Fruit fly (Drosophila melanogaster) whole organism, embryonic: ENCODE measurements around the gene IKKepsilon.

Experiments used
- Antp ChIP-seq: fragments of 200-800 bp; sonication (Bioruptor generic); optimal IDR thresholded peaks from 3 replicates; lab custom pipeline; 2016; ENCODE audit warnings: missing biosample characterization, missing genetic modification characterization
- C15 ChIP-seq: fragments of 200-800 bp; sonication (Bioruptor generic); IDR thresholded peaks from 3 replicates; pipeline ENCODE4 v1.3.6; 2022; ENCODE audit warnings: missing biosample characterization, missing genetic modification characterization
- CG10431 ChIP-seq: fragments of 200-800 bp; sonication (Bioruptor generic); optimal IDR thresholded peaks from 3 replicates; lab custom pipeline; 2018; ENCODE audit warnings: missing biosample characterization, mild to moderate bottlenecking, missing genetic modification characterization
- CG12236 ChIP-seq: fragments of 200-800 bp; sonication (Bioruptor generic); optimal IDR thresholded peaks from 2 replicates; lab custom pipeline; 2016; ENCODE audit warnings: missing biosample characterization, missing genetic modification characterization
- CG12769 ChIP-seq: fragments of 200-800 bp; sonication (Bioruptor generic); optimal IDR thresholded peaks from 2 replicates; lab custom pipeline; 2019; ENCODE audit warnings: missing biosample characterization, mild to moderate bottlenecking, missing genetic modification characterization, moderate library complexity
- CG15269 ChIP-seq: fragments of 200-800 bp; sonication (Bioruptor generic); optimal IDR thresholded peaks from 2 replicates; lab custom pipeline; 2018; ENCODE audit warnings: missing biosample characterization, mild to moderate bottlenecking, missing genetic modification characterization, moderate library complexity
- CG18599 ChIP-seq: fragments of 200-800 bp; sonication (Bioruptor generic); optimal IDR thresholded peaks from 3 replicates; lab custom pipeline; 2017; ENCODE audit warnings: missing biosample characterization, missing genetic modification characterization, mild to moderate bottlenecking, moderate library complexity, missing genetic modification reagents
- CG3281 ChIP-seq: fragments of 200-800 bp; sonication (Bioruptor generic); optimal IDR thresholded peaks from 3 replicates; lab custom pipeline; 2017; ENCODE audit warnings: missing biosample characterization, mild to moderate bottlenecking, missing genetic modification characterization
- CG4424 ChIP-seq: fragments of 200-800 bp; sonication (Bioruptor generic); optimal IDR thresholded peaks from 3 replicates; lab custom pipeline; 2016; ENCODE audit warnings: missing biosample characterization, missing genetic modification characterization
- CG4730 ChIP-seq: fragments of 200-800 bp; sonication (Bioruptor generic); IDR thresholded peaks from 2 replicates; pipeline ENCODE4 v1.3.6; 2022; ENCODE audit warnings: missing biosample characterization, missing genetic modification characterization
- CG7963 ChIP-seq: fragments of 200-800 bp; sonication (Bioruptor generic); IDR thresholded peaks from 3 replicates; pipeline ENCODE4 v1.3.6; 2022; ENCODE audit warnings: missing biosample characterization, missing genetic modification characterization; ENCODE audit not compliant: partially characterized antibody
- CG8359 ChIP-seq: fragments of 200-800 bp; sonication (Bioruptor generic); optimal IDR thresholded peaks from 2 replicates; lab custom pipeline; 2017; ENCODE audit warnings: missing biosample characterization, mild to moderate bottlenecking, missing genetic modification characterization, borderline replicate concordance
- CG8924 ChIP-seq: fragments of 200-800 bp; optimal IDR thresholded peaks from 3 replicates; lab custom pipeline; 2019; ENCODE audit warnings: missing biosample characterization, mild to moderate bottlenecking, missing genetic modification characterization, moderate library complexity
- CG9437 ChIP-seq: fragments of 200-800 bp; sonication (Bioruptor generic); optimal IDR thresholded peaks from 2 replicates; lab custom pipeline; 2018; ENCODE audit warnings: missing biosample characterization, mild to moderate bottlenecking, missing genetic modification characterization
- CG9817 ChIP-seq: fragments of 200-800 bp; sonication (Bioruptor generic); optimal IDR thresholded peaks from 2 replicates; lab custom pipeline; 2018; ENCODE audit warnings: missing biosample characterization, mild to moderate bottlenecking, missing genetic modification characterization, moderate library complexity
- CHES-1-like ChIP-seq: fragments of 200-800 bp; sonication (Bioruptor generic); optimal IDR thresholded peaks from 2 replicates; lab custom pipeline; 2016; ENCODE audit warnings: missing biosample characterization, missing genetic modification characterization
- Chrac-16 ChIP-seq: fragments of 200-800 bp; sonication (Bioruptor generic); optimal IDR thresholded peaks from 3 replicates; lab custom pipeline; 2016; ENCODE audit warnings: missing biosample characterization, missing genetic modification characterization
- CoRest ChIP-seq: fragments of 200-800 bp; sonication (Bioruptor generic); optimal IDR thresholded peaks from 3 replicates; lab custom pipeline; 2018; ENCODE audit warnings: missing biosample characterization, mild to moderate bottlenecking, missing genetic modification characterization, moderate library complexity
- CrebB ChIP-seq: fragments of 200-800 bp; sonication (Bioruptor generic); optimal IDR thresholded peaks from 3 replicates; lab custom pipeline; 2018; ENCODE audit warnings: missing biosample characterization, mild to moderate bottlenecking, missing genetic modification characterization
- Dp ChIP-seq: fragments of 200-800 bp; sonication (Bioruptor generic); optimal IDR thresholded peaks from 2 replicates; lab custom pipeline; 2018; ENCODE audit warnings: missing biosample characterization, mild to moderate bottlenecking, missing genetic modification characterization, moderate library complexity
- ERR ChIP-seq: fragments of 200-800 bp; sonication (Bioruptor generic); optimal IDR thresholded peaks from 2 replicates; lab custom pipeline; 2016; ENCODE audit warnings: missing biosample characterization, missing genetic modification characterization
- Fer2 ChIP-seq: fragments of 200-800 bp; sonication (Bioruptor generic); optimal IDR thresholded peaks from 2 replicates; lab custom pipeline; 2018; ENCODE audit warnings: missing biosample characterization, mild to moderate bottlenecking, missing genetic modification characterization, moderate library complexity
- Gsc ChIP-seq: fragments of 200-800 bp; sonication (Bioruptor generic); IDR thresholded peaks from 2 replicates; pipeline ENCODE4 v1.3.6; 2022; ENCODE audit warnings: missing biosample characterization, missing genetic modification characterization
- H2.0 ChIP-seq: fragments of 200-800 bp; sonication (Bioruptor generic); IDR thresholded peaks from 2 replicates; pipeline ENCODE4 v1.3.6; 2022; ENCODE audit warnings: missing biosample characterization, missing genetic modification characterization
- Oaz ChIP-seq: fragments of 200-800 bp; sonication (Bioruptor generic); IDR thresholded peaks from 2 replicates; pipeline ENCODE4 v1.3.6; 2022; ENCODE audit warnings: missing biosample characterization, missing genetic modification characterization
- Opbp ChIP-seq: fragments of 200-800 bp; sonication (Bioruptor generic); IDR thresholded peaks from 3 replicates; pipeline ENCODE4 v1.3.6; 2022; ENCODE audit warnings: missing biosample characterization, missing genetic modification characterization; ENCODE audit not compliant: partially characterized antibody
- Ptx1 ChIP-seq: fragments of 200-800 bp; sonication (Bioruptor generic); IDR thresholded peaks from 2 replicates; pipeline ENCODE4 v1.3.6; 2022; ENCODE audit warnings: missing biosample characterization, missing genetic modification characterization
- Sry-δ ChIP-seq: fragments of 200-800 bp; sonication (Bioruptor generic); optimal IDR thresholded peaks from 2 replicates; lab custom pipeline; 2016; ENCODE audit warnings: missing biosample characterization, missing genetic modification characterization
- abd-A ChIP-seq: fragments of 200-800 bp; sonication (Bioruptor generic); optimal IDR thresholded peaks from 3 replicates; lab custom pipeline; 2019; ENCODE audit warnings: missing biosample characterization, mild to moderate bottlenecking, missing genetic modification characterization, moderate library complexity
- amos ChIP-seq: fragments of 200-800 bp; sonication (Bioruptor generic); IDR thresholded peaks from 2 replicates; pipeline ENCODE4 v1.3.6; 2022; ENCODE audit warnings: missing biosample characterization, missing genetic modification characterization; ENCODE audit not compliant: partially characterized antibody
- ara ChIP-seq: fragments of 200-800 bp; sonication (Bioruptor generic); IDR thresholded peaks from 2 replicates; pipeline ENCODE4 v1.3.6; 2022; ENCODE audit warnings: missing biosample characterization, missing genetic modification characterization
- bbx ChIP-seq: fragments of 200-800 bp; sonication (Bioruptor generic); IDR thresholded peaks from 2 replicates; pipeline ENCODE4 v1.3.6; 2022; ENCODE audit warnings: missing biosample characterization, missing genetic modification characterization; ENCODE audit not compliant: partially characterized antibody
- disco-r ChIP-seq: fragments of 200-800 bp; sonication (Bioruptor generic); optimal IDR thresholded peaks from 2 replicates; lab custom pipeline; 2016; ENCODE audit warnings: missing biosample characterization, missing genetic modification characterization
- dpn ChIP-seq, 2 experiments: fragments of 200-800 bp; sonication (Bioruptor generic); optimal IDR thresholded peaks; 3 replicates each; lab custom pipeline; 2016; ENCODE audit warnings: missing biosample characterization in 2 of 2, missing genetic modification characterization in 2 of 2
- emc ChIP-seq: fragments of 200-800 bp; sonication (Bioruptor generic); optimal IDR thresholded peaks from 2 replicates; lab custom pipeline; 2016; ENCODE audit warnings: missing biosample characterization, missing genetic modification characterization
- eve ChIP-seq, 2 experiments: fragments of >200 bp; optimal IDR thresholded peaks; 2 replicates each; lab custom pipeline; 2017; ENCODE audit warnings: missing biosample characterization in 2 of 2, missing genetic modification characterization in 2 of 2
- ewg ChIP-seq: fragments of 200-800 bp; sonication (Bioruptor generic); optimal IDR thresholded peaks from 3 replicates; lab custom pipeline; 2017; ENCODE audit warnings: mild to moderate bottlenecking, missing biosample characterization, missing genetic modification reagents, missing genetic modification characterization
- ftz-f1 ChIP-seq: fragments of 200-800 bp; sonication (Bioruptor generic); optimal IDR thresholded peaks from 2 replicates; lab custom pipeline; 2016; ENCODE audit warnings: missing biosample characterization, missing genetic modification characterization
- gce ChIP-seq: fragments of 200-800 bp; sonication (Bioruptor generic); IDR thresholded peaks from 3 replicates; pipeline ENCODE4 v1.3.6; 2022; ENCODE audit warnings: missing biosample characterization, missing genetic modification characterization
- hth ChIP-seq: fragments of >200 bp; optimal IDR thresholded peaks from 2 replicates; lab custom pipeline; 2017; ENCODE audit warnings: inconsistent platforms
- luna ChIP-seq: fragments of 200-800 bp; sonication (Bioruptor generic); optimal IDR thresholded peaks from 2 replicates; lab custom pipeline; 2016; ENCODE audit warnings: missing biosample characterization, missing genetic modification characterization
- maf-S ChIP-seq: fragments of 200-800 bp; sonication (Bioruptor generic); optimal IDR thresholded peaks from 2 replicates; lab custom pipeline; 2016; ENCODE audit warnings: missing biosample characterization, missing genetic modification characterization
- nom ChIP-seq: fragments of 200-800 bp; sonication (Bioruptor generic); optimal IDR thresholded peaks from 2 replicates; lab custom pipeline; 2017; ENCODE audit warnings: missing biosample characterization, missing genetic modification characterization, mild to moderate bottlenecking, moderate library complexity, missing genetic modification reagents
- oc ChIP-seq: fragments of 200-800 bp; sonication (Bioruptor generic); optimal IDR thresholded peaks from 2 replicates; lab custom pipeline; 2018; ENCODE audit warnings: missing biosample characterization, mild to moderate bottlenecking, missing genetic modification characterization, moderate library complexity
- ro ChIP-seq: fragments of 200-800 bp; sonication (Bioruptor generic); IDR thresholded peaks from 2 replicates; pipeline ENCODE4 v1.3.6; 2022; ENCODE audit warnings: missing biosample characterization, missing genetic modification characterization
- slp2 ChIP-seq: fragments of 200-800 bp; sonication (Bioruptor generic); optimal IDR thresholded peaks from 2 replicates; lab custom pipeline; 2016; ENCODE audit warnings: missing biosample characterization, missing genetic modification characterization
- tap ChIP-seq: fragments of 200-800 bp; optimal IDR thresholded peaks from 3 replicates; lab custom pipeline; 2019; ENCODE audit warnings: missing biosample characterization, mild to moderate bottlenecking, missing genetic modification characterization, moderate library complexity
- tx ChIP-seq: fragments of 200-800 bp; sonication (Bioruptor generic); optimal IDR thresholded peaks from 2 replicates; lab custom pipeline; 2016; ENCODE audit warnings: missing biosample characterization, missing genetic modification characterization
- vfl ChIP-seq: fragments of 200-800 bp; sonication (Bioruptor generic); optimal IDR thresholded peaks from 2 replicates; lab custom pipeline; 2016; ENCODE audit warnings: missing biosample characterization, missing genetic modification characterization
- z ChIP-seq: fragments of 200-800 bp; sonication (Bioruptor generic); IDR thresholded peaks from 3 replicates; pipeline ENCODE4 v1.3.6; 2022; ENCODE audit warnings: missing biosample characterization, missing genetic modification characterization

Gene IKKepsilon

DNA sequence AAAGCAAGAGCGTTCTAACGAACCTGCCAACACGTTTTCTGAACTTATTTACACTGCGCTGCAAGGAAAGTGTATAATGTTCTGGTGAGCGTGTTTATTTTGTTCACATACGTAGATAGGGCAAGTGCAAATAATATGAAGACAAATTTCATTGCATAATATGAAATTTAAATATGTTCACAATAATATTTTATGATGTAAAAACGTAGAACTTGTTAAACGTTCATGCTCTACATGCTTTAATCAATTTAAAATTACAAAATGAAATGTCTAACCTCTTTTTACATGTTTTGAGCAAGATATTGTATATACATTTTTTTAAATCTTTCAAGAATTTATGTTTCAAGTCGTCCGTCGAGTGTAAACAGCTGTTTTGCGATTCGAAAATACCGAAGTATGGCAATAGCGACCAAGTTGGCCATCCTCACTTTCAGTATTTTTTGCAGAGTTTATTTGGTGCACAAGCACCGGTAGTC lies 30.4 kb upstream of the IKKepsilon start, which contains the start of the genes phr6-4 and CG2608 (continued):
- TF ChIP-seq eve (GFP tag; optimal IDR thresholded peaks at IDR 0.05; lab: Kevin White, UChicago) (no peak), luna (GFP tag; lab: Kevin White, UChicago) (peak; percentile 68), CG9437 (GFP tag; lab: Kevin White, UChicago) (peak; percentile 90), Fer2 (tag; lab: Kevin White, UChicago) (peak; percentile 91), hth (no peak), ERR (GFP tag; lab: Kevin White, UChicago) (peak; percentile 34), CG8359 (GFP tag; lab: Kevin White, UChicago) (peak; percentile 66), CoRest (tag; lab: Kevin White, UChicago) (peak; percentile 97), vfl (GFP tag; lab: Kevin White, UChicago) (peak; percentile 88), Ptx1 (GFP tag; lab: Robert Waterston, UW) (peak; percentile 87), CG9817 (peak; percentile 90), ro (GFP tag; lab: Robert Waterston, UW) (0 out of 2 replicates have a peak, but pooled peaks have one; percentile 21), Sry-δ (GFP tag; lab: Kevin White, UChicago) (peak; percentile 36), Opbp (GFP tag; lab: Robert Waterston, UW) (no peak), CG18599 (GFP tag; lab: Kevin White, UChicago) (peak; percentile 93), CG12769 (tag; lab: Kevin White, UChicago) (peak; percentile 83), ewg (GFP tag; lab: Kevin White, UChicago) (peak; percentile 80), Antp (GFP tag; lab: Kevin White, UChicago) (peak; percentile 76), CrebB (tag; lab: Kevin White, UChicago) (peak; percentile 86), CG15269 (peak; percentile 94), CG10431 (GFP tag; lab: Kevin White, UChicago) (peak; percentile 70), emc (GFP tag; lab: Kevin White, UChicago) (peak; percentile 62), Gsc (no peak), CG4424 (GFP tag; lab: Kevin White, UChicago) (peak; percentile 94), CG3281 (peak; percentile 93), CG12236 (GFP tag; lab: Kevin White, UChicago) (peak; percentile 71), Chrac-16 (GFP tag; lab: Kevin White, UChicago) (peak; percentile 92), CG4730 (GFP tag; lab: Robert Waterston, UW) (peak; percentile 73), Dp (GFP tag; lab: Kevin White, UChicago) (peak; percentile 70), tx (GFP tag; lab: Kevin White, UChicago) (peak; percentile 81), amos (GFP tag; lab: Robert Waterston, UW) (no peak), CHES-1-like (GFP tag; lab: Kevin White, UChicago) (peak; percentile 83), tap (no peak), Oaz (GFP tag; lab: Robert Waterston, UW) (peak; percentile 82), dpn (GFP tag; optimal IDR thresholded peaks at IDR 0.05; lab: Kevin White, UChicago) (peak; percentile 86 to 95), abd-A (no peak), oc (tag; lab: Kevin White, UChicago) (no peak), CG8924 (tag; lab: Kevin White, UChicago) (peak; percentile 94), gce (0 out of 3 replicates have a peak, but pooled peaks have one; percentile 62), bbx (GFP tag; lab: Robert Waterston, UW) (no peak), CG7963 (no peak), H2.0 (GFP tag; lab: Robert Waterston, UW) (peak; percentile 73), slp2 (GFP tag; lab: Kevin White, UChicago) (peak; percentile 81), ftz-f1 (peak; percentile 18), z (GFP tag; lab: Robert Waterston, UW) (no peak), C15 (GFP tag; lab: Robert Waterston, UW) (peak; percentile 69; the same call in 1 of the 3 replicates), maf-S (GFP tag; lab: Kevin White, UChicago) (peak; percentile 80), nom (GFP tag; lab: Kevin White, UChicago) (peak; percentile 86), ara (GFP tag; lab: Robert Waterston, UW) (peak; percentile 80; the same call in 1 of the 2 replicates), disco-r (peak; percentile 75)
